Worm (Caenorhabditis elegans) whole organism, young adult: Measurements from ENCODE around the gene Y45G5AM.3.

Source experiments
- C06A6.2 ChIP-seq: fragments of 200-800 bp; sonication (Bioruptor generic); conservative IDR thresholded peaks from 2 replicates; pipeline ENCODE4 v1.3.6; 2022; ENCODE audit warnings: missing genetic modification characterization, missing compliant biosample characterization
- F49E8.2 ChIP-seq: sonication (generic microtip); optimal IDR thresholded peaks from 3 replicates; lab custom pipeline; 2017; ENCODE audit warnings: missing genetic modification characterization, mild to moderate bottlenecking, missing compliant biosample characterization, antibody characterized with exemption, moderate library complexity; ENCODE audit not compliant: insufficient read depth
- Y53G8AR.9 ChIP-seq: fragments of 200-800 bp; sonication (Bioruptor generic); conservative IDR thresholded peaks from 2 replicates; pipeline ENCODE4 v1.3.6; 2022; ENCODE audit warnings: missing genetic modification reagents, missing genetic modification characterization, missing compliant biosample characterization
- Y56A3A.18 ChIP-seq: fragments of 200-800 bp; sonication (Bioruptor generic); IDR thresholded peaks from 2 replicates; pipeline ENCODE4 v1.3.6; 2022; ENCODE audit warnings: missing genetic modification reagents, missing genetic modification characterization, missing compliant biosample characterization
- Y95B8A.8 ChIP-seq: fragments of 200-800 bp; sonication (Bioruptor generic); IDR thresholded peaks from 2 replicates; pipeline ENCODE4 v1.3.6; 2022; ENCODE audit warnings: missing genetic modification reagents, missing genetic modification characterization, missing compliant biosample characterization
- atf-7 ChIP-seq: sonication (generic microtip); optimal IDR thresholded peaks from 2 replicates; lab custom pipeline; 2017; ENCODE audit warnings: mild to moderate bottlenecking, missing genetic modification characterization, missing compliant biosample characterization
- ceh-40 ChIP-seq: fragments of 200-800 bp; sonication (Bioruptor generic); IDR thresholded peaks from 2 replicates; pipeline ENCODE4 v1.3.6; 2022; ENCODE audit warnings: missing genetic modification characterization, missing compliant biosample characterization
- ets-4 ChIP-seq: fragments of 200-800 bp; sonication (Bioruptor generic); optimal IDR thresholded peaks from 2 replicates; lab custom pipeline; 2018; ENCODE audit warnings: mild to moderate bottlenecking, missing genetic modification characterization, missing compliant biosample characterization
- hlh-26 ChIP-seq: fragments of 200-800 bp; sonication (Bioruptor generic); conservative IDR thresholded peaks from 2 replicates; pipeline ENCODE4 v1.3.6; 2022; ENCODE audit warnings: missing genetic modification reagents, missing genetic modification characterization, missing compliant biosample characterization
- lin-54 ChIP-seq: fragments of 200-800 bp; sonication (Bioruptor generic); optimal IDR thresholded peaks from 2 replicates; lab custom pipeline; 2018; ENCODE audit warnings: mild to moderate bottlenecking, missing genetic modification characterization, missing compliant biosample characterization
- madf-3 ChIP-seq: fragments of 200-800 bp; sonication (Bioruptor generic); IDR thresholded peaks from 2 replicates; pipeline ENCODE4 v1.3.6; 2022; ENCODE audit warnings: missing genetic modification reagents, missing genetic modification characterization, missing compliant biosample characterization
- nfya-1 ChIP-seq: sonication (generic microtip); optimal IDR thresholded peaks from 2 replicates; lab custom pipeline; 2017; ENCODE audit warnings: antibody characterized with exemption, missing compliant biosample characterization, missing genetic modification characterization, borderline replicate concordance; ENCODE audit not compliant: insufficient read depth
- repo-1 ChIP-seq: sonication (generic microtip); optimal IDR thresholded peaks from 2 replicates; lab custom pipeline; 2017; ENCODE audit warnings: mild to moderate bottlenecking, missing genetic modification characterization, missing compliant biosample characterization
- ztf-6 ChIP-seq: fragments of 200-800 bp; sonication (Bioruptor generic); IDR thresholded peaks from 2 replicates; pipeline ENCODE4 v1.3.6; 2022; ENCODE audit warnings: missing genetic modification reagents, missing genetic modification characterization, missing compliant biosample characterization

- TF ChIP-seq hlh-26 (GFP tag; lab: Robert Waterston, UW), result no peak
- TF ChIP-seq ceh-40 (GFP tag; lab: Robert Waterston, UW), result no peak
- TF ChIP-seq nfya-1 (tag; lab: Kevin White, UChicago), result no peak
- TF ChIP-seq F49E8.2 (tag; lab: Kevin White, UChicago), result no peak
- TF ChIP-seq repo-1, result no peak
- no peak for TF ChIP-seq Y95B8A.8 (GFP tag; lab: Robert Waterston, UW)
- no peak for TF ChIP-seq ets-4 (GFP tag; lab: Kevin White, UChicago)
- TF ChIP-seq atf-7, result no peak
- no peak for TF ChIP-seq Y56A3A.18
- TF ChIP-seq ztf-6 (GFP tag; lab: Robert Waterston, UW), result no peak
- no peak for TF ChIP-seq C06A6.2 (GFP tag; lab: Robert Waterston, UW)
- no peak for TF ChIP-seq lin-54
- no peak for TF ChIP-seq Y53G8AR.9
- no peak for TF ChIP-seq madf-3 (GFP tag; lab: Robert Waterston, UW)
Measured at ce11 chrV:4199185-4199584, 34.8 kb downstream of the Y45G5AM.3 start, which contains the start of gene rpac-40.
